Worm (Caenorhabditis elegans) whole organism, late embryonic: Measurements from ENCODE around the gene srbc-58.

Experiments
- F13H6.1 ChIP-seq: sonication (generic microtip); optimal IDR thresholded peaks from 2 replicates; lab custom pipeline; 2016; ENCODE audit warnings: missing genetic modification characterization, missing compliant biosample characterization
- K02D7.2 ChIP-seq: sonication (generic microtip); optimal IDR thresholded peaks from 2 replicates; lab custom pipeline; 2017; ENCODE audit warnings: mild to moderate bottlenecking, missing genetic modification characterization, missing compliant biosample characterization
- K09A11.1 ChIP-seq: sonication (generic microtip); optimal IDR thresholded peaks from 2 replicates; lab custom pipeline; 2017; ENCODE audit warnings: antibody characterized with exemption, mild to moderate bottlenecking, missing genetic modification characterization, missing compliant biosample characterization; ENCODE audit not compliant: insufficient read depth
- ama-1 ChIP-seq: fragments of 150-350 bp; optimal IDR thresholded peaks from 2 replicates; lab custom pipeline; 2014
- ceh-18 ChIP-seq: sonication (generic microtip); optimal IDR thresholded peaks from 2 replicates; lab custom pipeline; 2016; ENCODE audit warnings: missing genetic modification characterization, missing compliant biosample characterization
- ceh-24 ChIP-seq: sonication (generic microtip); optimal IDR thresholded peaks from 2 replicates; lab custom pipeline; 2016; ENCODE audit warnings: mild to moderate bottlenecking, missing genetic modification characterization, missing compliant biosample characterization
- ceh-34 ChIP-seq: sonication (generic microtip); optimal IDR thresholded peaks from 2 replicates; lab custom pipeline; 2016; ENCODE audit warnings: mild to moderate bottlenecking, missing genetic modification characterization, missing compliant biosample characterization
- ceh-6 ChIP-seq: fragments of 200-800 bp; sonication (Bioruptor generic); optimal IDR thresholded peaks from 2 replicates; lab custom pipeline; 2018; ENCODE audit warnings: mild to moderate bottlenecking, missing genetic modification characterization, missing compliant biosample characterization
- dmd-4 ChIP-seq: sonication (generic microtip); optimal IDR thresholded peaks from 2 replicates; lab custom pipeline; 2016; ENCODE audit warnings: borderline replicate concordance, missing genetic modification characterization, missing compliant biosample characterization
- elt-2 ChIP-seq: sonication (generic microtip); optimal IDR thresholded peaks from 2 replicates; lab custom pipeline; 2016; ENCODE audit warnings: missing genetic modification reagents, missing genetic modification characterization, missing compliant biosample characterization
- ets-4 ChIP-seq: sonication (generic microtip); optimal IDR thresholded peaks from 2 replicates; lab custom pipeline; 2016; ENCODE audit warnings: missing genetic modification characterization, missing compliant biosample characterization
- fax-1 ChIP-seq: sonication (generic microtip); optimal IDR thresholded peaks from 2 replicates; lab custom pipeline; 2016; ENCODE audit warnings: missing genotype, missing genetic modification characterization, missing compliant biosample characterization
- fkh-6 ChIP-seq: sonication (generic microtip); optimal IDR thresholded peaks from 2 replicates; lab custom pipeline; 2016; ENCODE audit warnings: missing genetic modification characterization, missing compliant biosample characterization
- gmeb-2 ChIP-seq: sonication (generic microtip); optimal IDR thresholded peaks from 2 replicates; lab custom pipeline; 2016; ENCODE audit warnings: missing genetic modification characterization, inconsistent platforms, missing compliant biosample characterization
- hlh-30 ChIP-seq: sonication (generic microtip); optimal IDR thresholded peaks from 2 replicates; lab custom pipeline; 2017; ENCODE audit warnings: antibody characterized with exemption, missing genetic modification characterization, missing compliant biosample characterization; ENCODE audit not compliant: insufficient read depth
- hlh-8 ChIP-seq: sonication (generic microtip); optimal IDR thresholded peaks from 2 replicates; lab custom pipeline; 2016; ENCODE audit warnings: missing genotype, missing genetic modification characterization, missing compliant biosample characterization
- lim-6 ChIP-seq: sonication (generic microtip); optimal IDR thresholded peaks from 2 replicates; lab custom pipeline; 2016; ENCODE audit warnings: missing genetic modification characterization, missing compliant biosample characterization
- lin-11 ChIP-seq: fragments of 200-800 bp; sonication (Bioruptor generic); optimal IDR thresholded peaks from 2 replicates; lab custom pipeline; 2018; ENCODE audit warnings: mild to moderate bottlenecking, missing genetic modification characterization, missing compliant biosample characterization
- madf-2 ChIP-seq: sonication (generic microtip); optimal IDR thresholded peaks from 2 replicates; lab custom pipeline; 2017; ENCODE audit warnings: missing genetic modification characterization, missing compliant biosample characterization
- mec-3 ChIP-seq: sonication (generic microtip); optimal IDR thresholded peaks from 2 replicates; lab custom pipeline; 2016; ENCODE audit warnings: borderline replicate concordance, missing genetic modification characterization, missing compliant biosample characterization
- nfya-1 ChIP-seq: sonication (generic microtip); optimal IDR thresholded peaks from 2 replicates; lab custom pipeline; 2017; ENCODE audit warnings: missing genetic modification characterization, mild to moderate bottlenecking, missing compliant biosample characterization, antibody characterized with exemption, moderate library complexity
- nhr-232 ChIP-seq: sonication (generic microtip); optimal IDR thresholded peaks from 2 replicates; lab custom pipeline; 2016; ENCODE audit warnings: missing genetic modification characterization, missing compliant biosample characterization
- pag-3 ChIP-seq: sonication (generic microtip); optimal IDR thresholded peaks from 2 replicates; lab custom pipeline; 2016; ENCODE audit warnings: missing compliant biosample characterization, missing genetic modification characterization, borderline replicate concordance
- pat-9 ChIP-seq: fragments of 200-800 bp; sonication (Bioruptor generic); optimal IDR thresholded peaks from 2 replicates; lab custom pipeline; 2018; ENCODE audit warnings: mild to moderate bottlenecking, missing genetic modification characterization, moderate library complexity, missing compliant biosample characterization
- pax-1 ChIP-seq: fragments of 150-350 bp; optimal IDR thresholded peaks from 2 replicates; lab custom pipeline; 2014; ENCODE audit warnings: missing biosample characterization, missing genetic modification characterization
- pha-4 ChIP-seq: fragments of 150-350 bp; optimal IDR thresholded peaks from 2 replicates; lab custom pipeline; 2018; ENCODE audit warnings: missing biosample characterization, missing genetic modification reagents, missing genetic modification characterization
- pros-1 ChIP-seq: fragments of 150-350 bp; optimal IDR thresholded peaks from 2 replicates; lab custom pipeline; 2014; ENCODE audit warnings: missing biosample characterization, missing genetic modification reagents, missing genetic modification characterization
- sdc-2 ChIP-seq: sonication (generic microtip); optimal IDR thresholded peaks from 2 replicates; lab custom pipeline; 2016; ENCODE audit warnings: missing genotype, missing genetic modification characterization, missing compliant biosample characterization
- unc-42 ChIP-seq: sonication (generic microtip); optimal IDR thresholded peaks from 2 replicates; lab custom pipeline; 2016; ENCODE audit warnings: missing genotype, missing genetic modification characterization, missing compliant biosample characterization
- unc-55 ChIP-seq: sonication (generic microtip); optimal IDR thresholded peaks from 2 replicates; lab custom pipeline; 2017; ENCODE audit warnings: missing biosample characterization, missing genetic modification reagents, missing genetic modification characterization
- unc-86 ChIP-seq: sonication (generic microtip); optimal IDR thresholded peaks from 2 replicates; lab custom pipeline; 2016; ENCODE audit warnings: missing genetic modification characterization, missing compliant biosample characterization
- zip-5 ChIP-seq: sonication (generic microtip); optimal IDR thresholded peaks from 2 replicates; lab custom pipeline; 2016; ENCODE audit warnings: missing genetic modification characterization, missing compliant biosample characterization

Gene srbc-58

ce11 chrV:774875-775359, at the start of gene srbc-58:
srbc-58 (plus strand) TSS chrV:774995.
- TF ChIP-seq fax-1 (tag; lab: Kevin White, UChicago) (no peak), ceh-6 (no peak), lin-11 (tag; lab: Kevin White, UChicago) (no peak), sdc-2 (no peak), hlh-8 (no peak), ceh-24 (tag; lab: Kevin White, UChicago) (no peak), F13H6.1 (no peak), K02D7.2 (tag; lab: Kevin White, UChicago) (no peak), pat-9 (no peak), mec-3 (tag; lab: Kevin White, UChicago) (no peak), pros-1 (tag; lab: Kevin White, UChicago) (no peak), unc-42 (tag; lab: Kevin White, UChicago) (no peak), pha-4 (tag; lab: Kevin White, UChicago) (no peak), ama-1 (no peak), ceh-34 (tag; lab: Kevin White, UChicago) (no peak)

ce11 chrV:725807-726572, 48.8 kb upstream of the srbc-58 start:
- TF ChIP-seq hlh-30, result no peak
- no peak for TF ChIP-seq gmeb-2 (tag; lab: Kevin White, UChicago)
- TF ChIP-seq fkh-6, result no peak
- no peak for TF ChIP-seq unc-55 (GFP tag; lab: Kevin White, UChicago)
- TF ChIP-seq ceh-24 (tag; lab: Kevin White, UChicago), result no peak
- no peak for TF ChIP-seq K02D7.2 (tag; lab: Kevin White, UChicago)
- no peak for TF ChIP-seq zip-5
- no peak for TF ChIP-seq elt-2 (tag; lab: Kevin White, UChicago)
- TF ChIP-seq pag-3 (tag; lab: Kevin White, UChicago), result no peak
- no peak for TF ChIP-seq pax-1
- TF ChIP-seq nhr-232 (tag; lab: Kevin White, UChicago), result no peak
- TF ChIP-seq lin-11 (tag; lab: Kevin White, UChicago), result no peak
- TF ChIP-seq madf-2 (tag; lab: Kevin White, UChicago), result no peak
- TF ChIP-seq K09A11.1, result no peak

DNA sequence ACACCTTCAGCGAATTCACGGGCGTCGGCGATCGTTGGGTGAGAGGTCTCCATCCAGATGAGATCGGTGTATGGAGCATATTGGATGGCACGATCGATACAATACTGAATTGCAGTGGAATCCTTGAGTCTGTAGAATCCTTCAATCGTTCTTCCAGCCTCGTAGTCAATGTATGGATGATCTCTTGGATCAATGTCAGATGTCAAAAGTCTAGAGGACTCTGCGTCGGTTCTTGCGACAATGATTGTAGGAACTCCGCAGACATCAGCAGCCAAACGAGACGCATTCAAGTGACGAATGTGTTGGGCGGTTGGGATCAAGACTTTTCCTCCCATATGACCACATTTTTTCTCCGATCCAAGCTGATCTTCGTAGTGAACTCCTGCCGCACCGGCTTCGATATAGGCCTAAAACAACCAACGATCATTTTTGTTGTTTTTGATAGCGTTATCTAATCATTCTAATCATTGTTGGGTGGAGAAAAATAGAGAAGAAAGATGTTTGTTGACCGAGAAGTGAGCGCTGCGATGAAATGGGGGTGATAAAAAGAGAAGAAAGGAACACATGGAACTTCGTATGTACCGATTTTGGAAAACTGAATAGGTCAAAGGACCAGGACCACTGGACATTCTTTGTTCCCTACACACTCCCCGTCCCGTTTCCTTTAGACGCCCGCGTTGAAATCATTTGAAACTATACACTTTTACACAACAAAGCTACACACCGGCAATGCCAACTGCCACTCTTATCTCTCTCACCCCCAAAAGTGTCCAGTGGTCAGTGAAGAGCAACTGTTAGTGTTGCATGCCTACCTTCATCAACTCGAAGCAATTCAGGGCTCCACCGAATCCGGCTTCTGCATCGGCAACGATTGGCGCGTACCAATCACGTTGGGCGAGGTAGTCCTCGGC, 48.0 kb upstream of the srbc-58 start:
- no peak for TF ChIP-seq ceh-6
- peak; percentile 37 for TF ChIP-seq elt-2 (tag; lab: Kevin White, UChicago)

ce11 chrV:727484-728351, 47.1 kb upstream of the srbc-58 start, which contains the start of the genes icl-1 and srh-2:
icl-1 (minus strand) TSS chrV:728004.
srh-2 (plus strand) TSS chrV:728301.
- TF ChIP-seq dmd-4 (tag; lab: Kevin White, UChicago), result no peak
- no peak for TF ChIP-seq unc-86 (tag; lab: Kevin White, UChicago)
- peak; percentile 78 for TF ChIP-seq elt-2 (tag; lab: Kevin White, UChicago)
- no peak for TF ChIP-seq lim-6 (tag; lab: Kevin White, UChicago)
- TF ChIP-seq nfya-1 (tag; lab: Kevin White, UChicago), result peak; percentile 19
- peak; percentile 14 for TF ChIP-seq ceh-18
- peak; percentile 2 for TF ChIP-seq K02D7.2 (tag; lab: Kevin White, UChicago)
- TF ChIP-seq gmeb-2 (tag; lab: Kevin White, UChicago), result no peak
- peak; percentile 19 for TF ChIP-seq unc-55 (GFP tag; lab: Kevin White, UChicago)
- no peak for TF ChIP-seq ama-1
- TF ChIP-seq ets-4 (tag; lab: Kevin White, UChicago), result no peak
- TF ChIP-seq, all 69 proteins: peak for 5
